Worm (Caenorhabditis elegans): Measurements from ENCODE around the gene M04B2.2.

Gene M04B2.2

ce11 chrIV:11486859-11487258 is 41.0 kb upstream of the M04B2.2 start:
- TF ChIP-seq nfya-1 (tag; optimal IDR thresholded peaks at IDR 0.05; ENCODE audit: borderline replicate concordance, insufficient read depth), result no peak
- no peak for TF ChIP-seq rec-8 (tag; optimal IDR thresholded peaks at IDR 0.05)
- TF ChIP-seq bed-2 (GFP tag; IDR thresholded peaks at IDR 0.05), result no peak
- no peak for TF ChIP-seq B0261.1 (tag; optimal IDR thresholded peaks at IDR 0.05)
- TF ChIP-seq snpc-4 (GFP tag; optimal IDR thresholded peaks at IDR 0.05), result no peak
- no peak for TF ChIP-seq snpc-4 (tag; optimal IDR thresholded peaks at IDR 0.05)
- no peak for TF ChIP-seq K11D2.4 (GFP tag; IDR thresholded peaks at IDR 0.05)
- no peak for TF ChIP-seq Y53F4B.3 (GFP tag; IDR thresholded peaks at IDR 0.05)
- TF ChIP-seq tbp1 (GFP tag; optimal IDR thresholded peaks at IDR 0.05), result no peak
- TF ChIP-seq hrde-1 (tag; optimal IDR thresholded peaks at IDR 0.05; ENCODE audit: borderline replicate concordance), result no peak
- TF ChIP-seq fkh-3 (tag; optimal IDR thresholded peaks at IDR 0.05), result no peak
- no peak for TF ChIP-seq nhr-27 (tag; optimal IDR thresholded peaks at IDR 0.05)
- TF ChIP-seq sdz-38 (tag; optimal IDR thresholded peaks at IDR 0.05), result no peak

ce11 chrIV:11487889-11488556 is 39.8 kb upstream of the M04B2.2 start:
- TF ChIP-seq cebp-1 (GFP tag; IDR thresholded peaks at IDR 0.05), result no peak
- peak; percentile 42 for TF ChIP-seq cebp-1 (tag; optimal IDR thresholded peaks at IDR 0.05)
- no peak for TF ChIP-seq F57C9.4 (tag; optimal IDR thresholded peaks at IDR 0.05)
- TF ChIP-seq B0336.3 (GFP tag; IDR thresholded peaks at IDR 0.05), result 0 out of 2 replicates have a peak, but pooled peaks have one; percentile 27
- no peak for TF ChIP-seq lsy-27 (tag; optimal IDR thresholded peaks at IDR 0.05; ENCODE audit: borderline replicate concordance, insufficient read depth)
- peak; percentile 58 for TF ChIP-seq nhr-80 (tag; optimal IDR thresholded peaks at IDR 0.05)
- no peak for TF ChIP-seq ztf-18 (tag; optimal IDR thresholded peaks at IDR 0.05)
- TF ChIP-seq K12H6.12 (tag; optimal IDR thresholded peaks at IDR 0.05), result no peak
- TF ChIP-seq ztf-25 (GFP tag; IDR thresholded peaks at IDR 0.05), result no peak
- TF ChIP-seq B0261.1 (tag; optimal IDR thresholded peaks at IDR 0.05), result no peak
- TF ChIP-seq pbrm-1 (GFP tag; IDR thresholded peaks at IDR 0.05), result no peak
- TF ChIP-seq zfh-2 (GFP tag; conservative IDR thresholded peaks at IDR 0.05), result no peak
- no peak for TF ChIP-seq Y53F4B.3 (GFP tag; IDR thresholded peaks at IDR 0.05)
- no peak for TF ChIP-seq F23B12.7 (tag; optimal IDR thresholded peaks at IDR 0.05; ENCODE audit: insufficient read depth)
- TF ChIP-seq tlf-1 (GFP tag; optimal IDR thresholded peaks at IDR 0.05), result no peak
- no peak for TF ChIP-seq sptf-2 (GFP tag; optimal IDR thresholded peaks at IDR 0.05)
- TF ChIP-seq nfyb-1 (GFP tag; IDR thresholded peaks at IDR 0.05), result no peak
- no peak for TF ChIP-seq let-607 (tag; optimal IDR thresholded peaks at IDR 0.05)
- TF ChIP-seq F49E8.2 (tag; optimal IDR thresholded peaks at IDR 0.05; ENCODE audit: insufficient read depth), result no peak
- TF ChIP-seq rcor-1 (GFP tag; IDR thresholded peaks at IDR 0.05), result no peak
- no peak for TF ChIP-seq repo-1 (tag; optimal IDR thresholded peaks at IDR 0.05)
- TF ChIP-seq lin-40 (tag; optimal IDR thresholded peaks at IDR 0.05), result no peak
- TF ChIP-seq aptf-2 (GFP tag; conservative IDR thresholded peaks at IDR 0.05), result no peak

- TF ChIP-seq nhr-80 (tag; optimal IDR thresholded peaks at IDR 0.05), result peak; percentile 28
- no peak for TF ChIP-seq aptf-2 (GFP tag; conservative IDR thresholded peaks at IDR 0.05)
- TF ChIP-seq hrde-1 (tag; optimal IDR thresholded peaks at IDR 0.05; ENCODE audit: borderline replicate concordance), result no peak
Measured at ce11 chrIV:11489077-11489476, 38.8 kb upstream of the M04B2.2 start.

Measured in whole organism, young adult.